Fruit fly (Drosophila melanogaster) whole organism, wandering third instar larva: ENCODE measurements around the gene Sec63.

Source experiments
- Vsx2 ChIP-seq: fragments of 200-300, 225-300 bp; sonication (Bioruptor generic); optimal IDR thresholded peaks from 2 replicates; lab custom pipeline; 2018; ENCODE audit warnings: missing biosample characterization, missing genetic modification characterization; ENCODE audit not compliant: partially characterized antibody
- rgr ChIP-seq: fragments of 200-800 bp; sonication (Bioruptor generic); optimal IDR thresholded peaks from 3 replicates; lab custom pipeline; 2016; ENCODE audit warnings: missing biosample characterization, mild to moderate bottlenecking, missing genetic modification characterization

DNA sequence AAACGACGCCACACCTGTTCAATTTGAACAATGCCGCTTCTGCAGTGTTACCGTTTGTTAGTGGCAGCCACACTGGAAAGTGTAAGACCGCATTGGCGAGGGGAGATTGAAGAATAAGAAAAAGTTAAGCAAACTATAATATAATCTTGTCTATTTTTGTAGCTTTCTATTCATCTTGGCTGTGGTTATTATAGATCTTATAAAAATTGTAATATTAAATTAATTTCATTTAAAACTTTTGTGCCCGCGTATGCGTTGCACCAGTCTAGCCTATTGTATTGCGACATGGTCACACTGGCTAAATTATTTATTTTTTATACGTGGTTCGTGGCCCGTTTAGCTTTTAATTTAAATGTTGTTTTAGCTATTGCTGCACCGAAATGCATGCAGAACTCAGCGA lies 37.0 kb upstream of the Sec63 start, which contains the start of the genes RhoGEF4 and Rint1:
- TF ChIP-seq rgr: peak; percentile 63
- no peak for TF ChIP-seq Vsx2
